Fruit fly (Drosophila melanogaster): ENCODE measurements around the gene CG10713.

CG10713 gene

DNA sequence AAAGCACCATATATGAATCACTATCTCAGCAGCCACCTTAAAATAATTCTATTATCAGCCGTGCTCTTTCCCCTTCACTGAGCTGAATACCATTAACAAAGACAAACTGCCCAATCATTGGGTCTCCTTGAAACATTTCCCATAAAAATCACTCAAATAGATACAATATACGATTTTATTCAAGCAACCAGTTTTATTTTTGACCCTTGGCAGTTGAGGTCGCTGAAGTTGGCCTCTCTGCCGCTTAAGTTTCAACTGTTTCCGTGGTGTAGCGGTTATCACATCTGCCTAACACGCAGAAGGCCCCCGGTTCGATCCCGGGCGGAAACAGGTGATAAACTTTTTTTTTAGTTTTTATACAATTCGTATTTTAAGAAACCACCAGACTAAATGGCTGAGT, 2.2 kb downstream of the CG10713 start:
- TF ChIP-seq N (GFP tag; optimal IDR thresholded peaks at IDR 0.05) (no peak), foxo (GFP tag; optimal IDR thresholded peaks at IDR 0.05) (no peak), h (GFP tag; optimal IDR thresholded peaks at IDR 0.05) (no peak)

DNA sequence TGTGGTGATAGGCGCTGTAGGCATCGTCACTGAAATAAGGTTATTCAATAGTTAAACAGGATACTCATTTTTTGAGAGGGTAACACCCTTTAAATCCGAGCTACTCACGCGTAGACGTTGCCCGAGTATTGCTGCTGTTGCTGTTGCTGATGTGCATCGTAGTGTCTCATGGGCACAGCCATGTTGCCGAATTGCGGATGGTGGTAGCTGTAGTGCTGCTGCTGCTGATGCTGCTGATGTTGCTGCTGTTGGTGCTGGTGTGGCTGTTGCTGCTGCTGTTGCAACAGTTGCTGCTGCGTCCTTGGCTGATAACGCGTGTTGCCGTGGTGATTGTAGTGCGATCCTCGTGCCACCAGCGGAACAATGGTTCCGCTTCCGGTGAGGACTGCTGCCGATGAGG, 4.9 kb downstream of the CG10713 start:
- TF ChIP-seq CG32264 (GFP tag; optimal IDR thresholded peaks at IDR 0.05), result no peak
- no peak for TF ChIP-seq Mio (GFP tag; optimal IDR thresholded peaks at IDR 0.05)
- no peak for TF ChIP-seq Hnf4 (GFP tag; optimal IDR thresholded peaks at IDR 0.05)
- TF ChIP-seq pan (optimal IDR thresholded peaks at IDR 0.05), result no peak
- peak; percentile 94 for TF ChIP-seq Dfd (GFP tag; optimal IDR thresholded peaks at IDR 0.05)
- no peak for TF ChIP-seq GATAd (GFP tag; optimal IDR thresholded peaks at IDR 0.05)
- TF ChIP-seq dmrt93B (GFP tag; optimal IDR thresholded peaks at IDR 0.05), result no peak
- no peak for TF ChIP-seq Jra (GFP tag; optimal IDR thresholded peaks at IDR 0.05)

DNA sequence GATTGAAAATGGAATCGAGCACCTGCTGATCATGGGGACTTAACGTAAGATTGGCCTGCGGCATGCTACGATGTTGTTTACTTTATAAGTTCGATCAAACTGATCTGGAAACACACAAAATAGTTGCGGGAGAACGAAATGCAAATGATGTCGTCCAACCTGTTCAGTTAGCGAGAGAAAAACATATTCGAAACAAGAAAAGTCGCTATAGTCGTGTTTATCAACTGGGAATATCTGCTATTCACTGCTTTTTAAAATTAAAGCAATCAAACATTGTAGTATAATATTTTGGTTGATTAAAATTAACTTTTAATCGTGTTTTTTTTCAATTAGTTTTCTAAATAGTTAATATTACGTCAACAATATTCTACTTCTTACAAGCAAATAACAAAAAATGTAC, 8.5 kb downstream of the CG10713 start, which contains the start of gene CG14105:
CG14105 (minus strand) TSS at position 101 of the 400 bp plus-strand sequence.
- TF ChIP-seq foxo (GFP tag; optimal IDR thresholded peaks at IDR 0.05) (no peak), Dfd (GFP tag; optimal IDR thresholded peaks at IDR 0.05) (no peak), br (GFP tag; optimal IDR thresholded peaks at IDR 0.05) (no peak), rgr (GFP tag; optimal IDR thresholded peaks at IDR 0.05) (no peak), OdsH (GFP tag; optimal IDR thresholded peaks at IDR 0.05) (no peak), Vsx2 (GFP tag; optimal IDR thresholded peaks at IDR 0.05; ENCODE audit: partially characterized antibody) (no peak), Rel (GFP tag; optimal IDR thresholded peaks at IDR 0.05) (no peak), Rel (tag; optimal IDR thresholded peaks at IDR 0.05) (no peak), CG32264 (GFP tag; optimal IDR thresholded peaks at IDR 0.05) (no peak), Hr83 (GFP tag; optimal IDR thresholded peaks at IDR 0.05; ENCODE audit: poor library complexity, severe bottlenecking) (no peak), pan (optimal IDR thresholded peaks at IDR 0.05) (no peak), Sp1 (GFP tag; optimal IDR thresholded peaks at IDR 0.05) (no peak), dsf (GFP tag; optimal IDR thresholded peaks at IDR 0.05; ENCODE audit: borderline replicate concordance) (no peak), Hnf4 (GFP tag; optimal IDR thresholded peaks at IDR 0.05) (no peak)

DNA sequence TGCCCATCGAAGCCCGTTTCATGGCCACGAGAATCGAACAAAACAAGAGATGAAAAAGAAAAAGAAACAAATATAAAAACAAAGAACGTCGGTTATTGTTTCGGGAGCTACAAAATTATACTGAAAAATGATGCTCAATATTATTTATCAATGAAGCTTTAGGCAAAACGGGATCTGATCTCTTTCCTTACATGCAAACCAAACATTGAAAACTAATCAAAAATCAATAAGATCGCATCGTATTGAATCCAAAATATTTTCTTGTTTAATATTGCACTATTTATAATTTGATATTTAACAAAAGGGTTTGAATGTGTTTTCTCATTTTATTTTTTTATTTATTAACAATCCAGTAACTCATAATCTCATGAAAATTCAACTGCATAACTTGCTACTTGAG, 9.5 kb downstream of the CG10713 start, which contains the start of gene CG14106:
CG14106 (minus strand) TSS at position 101 of the 400 bp plus-strand sequence.
- no peak for TF ChIP-seq Hr83 (GFP tag; optimal IDR thresholded peaks at IDR 0.05; ENCODE audit: poor library complexity, severe bottlenecking)
- TF ChIP-seq psq (GFP tag; optimal IDR thresholded peaks at IDR 0.05), result no peak
- no peak for TF ChIP-seq usp (GFP tag; optimal IDR thresholded peaks at IDR 0.05)
- no peak for TF ChIP-seq h (GFP tag; optimal IDR thresholded peaks at IDR 0.05)
- no peak for TF ChIP-seq Jra (GFP tag; optimal IDR thresholded peaks at IDR 0.05)
- TF ChIP-seq brk (GFP tag; optimal IDR thresholded peaks at IDR 0.05), result no peak
- TF ChIP-seq Sp1 (GFP tag; optimal IDR thresholded peaks at IDR 0.05), result no peak
- TF ChIP-seq Rel (GFP tag; optimal IDR thresholded peaks at IDR 0.05), result no peak
- no peak for TF ChIP-seq Rel (tag; optimal IDR thresholded peaks at IDR 0.05)

DNA sequence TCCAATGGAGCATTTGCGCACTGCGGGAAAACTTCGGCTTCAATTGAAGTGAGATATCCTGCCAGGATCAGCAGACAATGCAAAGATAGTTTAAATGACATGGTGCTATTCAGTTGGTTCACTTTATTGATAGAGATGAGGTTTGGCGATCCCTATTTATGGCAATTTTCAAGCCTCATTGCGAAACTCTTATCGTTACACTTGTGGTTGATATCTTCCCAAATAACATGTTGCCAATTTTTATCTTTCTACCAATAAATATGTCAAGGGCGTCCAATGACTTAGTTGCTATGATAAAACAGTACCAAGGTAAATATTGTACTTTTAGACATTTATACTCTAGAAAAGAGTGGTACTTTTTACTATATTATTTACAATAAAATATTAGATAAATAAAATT, 11.0 kb downstream of the CG10713 start, which contains the start of gene CG33263:
CG33263 (minus strand) TSS at position 101 of the 400 bp plus-strand sequence.
- TF ChIP-seq woc (GFP tag; optimal IDR thresholded peaks at IDR 0.05) (no peak), Myc (optimal IDR thresholded peaks at IDR 0.05) (no peak), lola (GFP tag; optimal IDR thresholded peaks at IDR 0.05) (no peak), brk (GFP tag; optimal IDR thresholded peaks at IDR 0.05) (no peak), Abd-B (GFP tag; optimal IDR thresholded peaks at IDR 0.05) (no peak), Rel (GFP tag; optimal IDR thresholded peaks at IDR 0.05) (no peak), Rel (tag; optimal IDR thresholded peaks at IDR 0.05) (no peak), CrebA (GFP tag; optimal IDR thresholded peaks at IDR 0.05; ENCODE audit: borderline replicate concordance) (no peak), Dif (GFP tag; optimal IDR thresholded peaks at IDR 0.05; ENCODE audit: partially characterized antibody) (no peak), N (GFP tag; optimal IDR thresholded peaks at IDR 0.05) (no peak), fru (GFP tag; optimal IDR thresholded peaks at IDR 0.05) (no peak), usp (GFP tag; optimal IDR thresholded peaks at IDR 0.05) (no peak), CG32264 (GFP tag; optimal IDR thresholded peaks at IDR 0.05) (no peak), h (GFP tag; optimal IDR thresholded peaks at IDR 0.05) (no peak)

DNA sequence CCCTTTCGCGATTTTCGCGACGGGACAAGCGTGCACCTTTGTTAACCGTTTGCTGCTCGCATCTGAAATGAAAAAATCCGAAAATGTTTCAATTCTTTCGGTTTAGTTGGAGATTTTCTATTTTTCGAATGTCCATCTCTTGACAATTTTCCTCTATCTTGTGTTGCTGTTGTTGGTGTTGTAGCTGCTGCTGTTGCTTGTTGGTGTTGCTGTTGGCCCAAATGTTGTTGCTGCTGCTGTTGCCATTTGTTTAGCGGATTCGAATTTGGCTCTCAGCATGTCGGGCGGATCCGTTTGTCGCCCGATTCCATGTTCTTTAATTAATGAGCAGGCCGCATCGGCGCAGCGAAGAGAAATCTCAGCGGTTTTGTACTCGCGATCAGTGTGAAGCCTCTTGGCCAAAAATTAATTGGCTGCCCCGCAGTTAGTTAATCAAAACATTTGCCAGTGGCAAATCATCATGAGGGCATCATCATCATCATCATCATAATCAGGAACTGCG, 12.7 kb downstream of the CG10713 start, which contains the start of gene CG32121:
CG32121 (minus strand) TSS at position 51 of the 502 bp plus-strand sequence.
- TF ChIP-seq OdsH (GFP tag; optimal IDR thresholded peaks at IDR 0.05), result no peak
- TF ChIP-seq Dif (GFP tag; optimal IDR thresholded peaks at IDR 0.05; ENCODE audit: partially characterized antibody), result no peak
- TF ChIP-seq foxo (GFP tag; optimal IDR thresholded peaks at IDR 0.05), result no peak
- TF ChIP-seq Sp1 (GFP tag; optimal IDR thresholded peaks at IDR 0.05), result no peak
- TF ChIP-seq lola (GFP tag; optimal IDR thresholded peaks at IDR 0.05), result no peak
- TF ChIP-seq Myc (optimal IDR thresholded peaks at IDR 0.05), result no peak
- TF ChIP-seq usp (GFP tag; optimal IDR thresholded peaks at IDR 0.05), result no peak
- TF ChIP-seq CrebA (GFP tag; optimal IDR thresholded peaks at IDR 0.05; ENCODE audit: borderline replicate concordance), result no peak

Measured in whole organism, wandering third instar larva.